Worm (Caenorhabditis elegans): ENCODE data around the gene swp-1.

- TF ChIP-seq pax-1 (tag; optimal IDR thresholded peaks at IDR 0.05) (no peak), K09A11.1 (tag; optimal IDR thresholded peaks at IDR 0.05; ENCODE audit: insufficient read depth) (no peak), nhr-11 (tag; optimal IDR thresholded peaks at IDR 0.05) (no peak), tbx-2 (tag; optimal IDR thresholded peaks at IDR 0.05) (no peak), ttx-3 (tag; optimal IDR thresholded peaks at IDR 0.05) (no peak)
These were observed 2.7 kb upstream of the swp-1 start for ce11 chrIII:5708024-5708423.

Measured in whole organism, late embryonic.